Worm (Caenorhabditis elegans): ENCODE measurements around the gene cut-3.

ce11 chrII:8412061-8412721 lies 34.4 kb downstream of the cut-3 start, which contains the start of gene efl-3:
- TF ChIP-seq pqm-1 (tag; optimal IDR thresholded peaks at IDR 0.05) (peak; percentile 16), pha-4 (tag; optimal IDR thresholded peaks at IDR 0.05) (no peak), nhr-237 (tag; optimal IDR thresholded peaks at IDR 0.05) (no peak), fkh-10 (GFP tag; optimal IDR thresholded peaks at IDR 0.05) (no peak), nhr-77 (tag; optimal IDR thresholded peaks at IDR 0.05) (no peak), nhr-28 (tag; optimal IDR thresholded peaks at IDR 0.05) (no peak), unc-62 (GFP tag; optimal IDR thresholded peaks at IDR 0.05) (no peak), elt-3 (tag; optimal IDR thresholded peaks at IDR 0.05) (no peak), ceh-16 (tag; optimal IDR thresholded peaks at IDR 0.05) (no peak), fos-1 (tag; optimal IDR thresholded peaks at IDR 0.05) (no peak), zag-1 (tag; optimal IDR thresholded peaks at IDR 0.05) (no peak), ama-1 (optimal IDR thresholded peaks at IDR 0.05) (no peak), egl-27 (tag; optimal IDR thresholded peaks at IDR 0.05) (no peak)
